Worm (Caenorhabditis elegans) whole organism, L2 larva: ENCODE measurements around the gene catp-5.

Experiments used
- F13H6.1 ChIP-seq: sonication (generic microtip); optimal IDR thresholded peaks from 2 replicates; lab custom pipeline; 2016; ENCODE audit warnings: missing genetic modification characterization, missing compliant biosample characterization
- alr-1 ChIP-seq: fragments of 150-350 bp; optimal IDR thresholded peaks from 2 replicates; lab custom pipeline; 2014; ENCODE audit warnings: missing biosample characterization, missing genetic modification characterization
- aly-2 ChIP-seq: fragments of 150-350 bp; optimal IDR thresholded peaks from 2 replicates; lab custom pipeline; 2014; ENCODE audit warnings: missing biosample characterization, missing genetic modification characterization
- blmp-1 ChIP-seq: sonication (generic microtip); optimal IDR thresholded peaks from 2 replicates; lab custom pipeline; 2017; ENCODE audit warnings: missing genetic modification characterization, mild to moderate bottlenecking, missing compliant biosample characterization, antibody characterized with exemption, moderate library complexity; ENCODE audit not compliant: insufficient read depth
- dmd-4 ChIP-seq: sonication (generic microtip); optimal IDR thresholded peaks from 2 replicates; lab custom pipeline; 2017; ENCODE audit warnings: missing biosample characterization, missing genetic modification characterization
- nhr-23 ChIP-seq: fragments of 150-350 bp; optimal IDR thresholded peaks from 2 replicates; lab custom pipeline; 2014; ENCODE audit warnings: missing biosample characterization, missing genetic modification reagents, missing genetic modification characterization
- nhr-25 ChIP-seq: fragments of 150-350 bp; sonication (generic microtip); optimal IDR thresholded peaks from 3 replicates; lab custom pipeline; 2014; ENCODE audit warnings: missing biosample characterization, missing genetic modification characterization
- unc-62 ChIP-seq: fragments of 150-350 bp; optimal IDR thresholded peaks from 2 replicates; lab custom pipeline; 2014; ENCODE audit warnings: missing biosample characterization, missing genetic modification reagents, missing genetic modification characterization
- ztf-11 ChIP-seq: sonication (generic microtip); optimal IDR thresholded peaks from 2 replicates; lab custom pipeline; 2017; ENCODE audit warnings: missing biosample characterization, missing genetic modification characterization

DNA sequence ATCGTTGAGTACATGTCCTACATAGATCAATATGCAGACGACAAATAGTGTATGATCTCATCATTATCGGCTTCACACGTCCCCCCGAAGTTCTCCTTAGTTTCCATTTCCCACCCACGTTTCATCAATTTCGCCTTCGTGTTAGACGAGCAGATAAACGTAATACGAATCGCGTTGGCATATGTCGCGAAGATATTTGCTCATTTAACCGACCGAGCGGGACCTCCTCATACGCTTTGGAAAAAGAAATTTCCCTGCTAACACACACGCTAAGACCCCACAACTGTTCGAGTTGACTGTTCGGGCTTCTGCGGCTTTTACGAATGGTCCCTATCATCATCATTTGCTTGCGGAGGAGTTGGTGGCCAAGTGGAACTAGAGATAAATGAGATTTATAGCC is 44.2 kb downstream of the catp-5 start:
- TF ChIP-seq F13H6.1 (tag; lab: Kevin White, UChicago), result no peak
- TF ChIP-seq dmd-4, result no peak
- no peak for TF ChIP-seq blmp-1 (tag; lab: Kevin White, UChicago)
- no peak for TF ChIP-seq aly-2
- no peak for TF ChIP-seq unc-62
- no peak for TF ChIP-seq nhr-23 (tag; lab: Kevin White, UChicago)
- no peak for TF ChIP-seq nhr-25
- no peak for TF ChIP-seq alr-1 (tag; lab: Kevin White, UChicago)
- TF ChIP-seq ztf-11 (tag; lab: Kevin White, UChicago), result no peak
